Worm (Caenorhabditis elegans) whole organism, L3 larva: ENCODE data around the gene tgn-38.

Experiments used
- ZK546.5 ChIP-seq: sonication (generic microtip); optimal IDR thresholded peaks from 2 replicates; lab custom pipeline; 2017; ENCODE audit warnings: missing biosample characterization, missing genetic modification characterization
- ceh-16 ChIP-seq: sonication (generic microtip); optimal IDR thresholded peaks from 2 replicates; lab custom pipeline; 2017; ENCODE audit warnings: missing biosample characterization, missing genetic modification characterization
- ceh-28 ChIP-seq: fragments of 150-350 bp; optimal IDR thresholded peaks from 2 replicates; lab custom pipeline; 2014; ENCODE audit warnings: missing biosample characterization, missing genetic modification reagents, missing genetic modification characterization
- daf-12 ChIP-seq: fragments of 150-350 bp; optimal IDR thresholded peaks from 2 replicates; lab custom pipeline; 2014; ENCODE audit warnings: missing biosample characterization, missing genetic modification reagents, missing genetic modification characterization
- egl-5 ChIP-seq: fragments of 150-350 bp; optimal IDR thresholded peaks from 2 replicates; lab custom pipeline; 2017; ENCODE audit warnings: missing biosample characterization, missing genetic modification reagents, missing genetic modification characterization, inconsistent platforms
- elt-1 ChIP-seq: fragments of 150-350 bp; optimal IDR thresholded peaks from 2 replicates; lab custom pipeline; 2014; ENCODE audit warnings: missing biosample characterization, missing genetic modification characterization
- elt-2 ChIP-seq: sonication (generic microtip); optimal IDR thresholded peaks from 2 replicates; lab custom pipeline; 2016; ENCODE audit warnings: missing genetic modification reagents, mild to moderate bottlenecking, missing genetic modification characterization, missing compliant biosample characterization
- elt-3 ChIP-seq, 3 experiments: fragments of 150-350 bp in 1 of 3; sonication (generic microtip) in 2 of 3; optimal IDR thresholded peaks; 2 replicates in 2 of 3; 4 replicates in 1 of 3; lab custom pipeline; 2014 to 2017; ENCODE audit warnings: missing biosample characterization in 3 of 3, missing genetic modification characterization in 3 of 3
- eor-1 ChIP-seq, 2 experiments: fragments of 150-350 bp; optimal IDR thresholded peaks; 2 replicates each; lab custom pipeline; 2014 to 2018; ENCODE audit warnings: missing biosample characterization in 2 of 2, missing genetic modification characterization in 2 of 2
- fkh-10 ChIP-seq: sonication (generic microtip); optimal IDR thresholded peaks from 2 replicates; lab custom pipeline; 2017; ENCODE audit warnings: missing biosample characterization, missing genetic modification reagents, missing genetic modification characterization
- fos-1 ChIP-seq: fragments of 150-350 bp; optimal IDR thresholded peaks from 2 replicates; lab custom pipeline; 2014; ENCODE audit warnings: missing biosample characterization, missing genetic modification characterization
- lin-15B ChIP-seq: fragments of 150-350 bp; optimal IDR thresholded peaks from 2 replicates; lab custom pipeline; 2014; ENCODE audit warnings: missing biosample characterization, missing genetic modification characterization
- lin-39 ChIP-seq: fragments of 150-350 bp; optimal IDR thresholded peaks from 2 replicates; lab custom pipeline; 2018; ENCODE audit warnings: missing biosample characterization, missing genetic modification reagents, missing genetic modification characterization
- mdl-1 ChIP-seq: fragments of 150-350 bp; optimal IDR thresholded peaks from 2 replicates; lab custom pipeline; 2014; ENCODE audit warnings: missing biosample characterization, missing genetic modification characterization
- mml-1 ChIP-seq: fragments of 150-350 bp; sonication (generic microtip); optimal IDR thresholded peaks from 3 replicates; lab custom pipeline; 2014; ENCODE audit warnings: missing biosample characterization, missing genetic modification characterization
- nfya-1 ChIP-seq: sonication (generic microtip); optimal IDR thresholded peaks from 2 replicates; lab custom pipeline; 2017; ENCODE audit warnings: missing genetic modification characterization, mild to moderate bottlenecking, missing compliant biosample characterization, antibody characterized with exemption, moderate library complexity; ENCODE audit not compliant: insufficient read depth
- nhr-11 ChIP-seq: fragments of 150-350 bp; optimal IDR thresholded peaks from 2 replicates; lab custom pipeline; 2014; ENCODE audit warnings: missing biosample characterization, missing genetic modification characterization
- nhr-23 ChIP-seq: fragments of 150-350 bp; optimal IDR thresholded peaks from 2 replicates; lab custom pipeline; 2014; ENCODE audit warnings: missing biosample characterization, missing genetic modification reagents, missing genetic modification characterization
- nhr-237 ChIP-seq: fragments of 150-350 bp; optimal IDR thresholded peaks from 2 replicates; lab custom pipeline; 2014; ENCODE audit warnings: missing biosample characterization, missing genetic modification characterization
- nhr-25 ChIP-seq: sonication (generic microtip); optimal IDR thresholded peaks from 2 replicates; lab custom pipeline; 2017; ENCODE audit warnings: missing biosample characterization, missing genetic modification characterization
- nhr-28 ChIP-seq: fragments of 150-350 bp; optimal IDR thresholded peaks from 2 replicates; lab custom pipeline; 2014; ENCODE audit warnings: missing biosample characterization, missing genetic modification characterization
- nhr-43 ChIP-seq: sonication (generic microtip); optimal IDR thresholded peaks from 2 replicates; lab custom pipeline; 2016; ENCODE audit warnings: mild to moderate bottlenecking, missing genetic modification characterization, missing compliant biosample characterization; ENCODE audit not compliant: poor library complexity, severe bottlenecking
- nhr-67 ChIP-seq: fragments of 150-350 bp; optimal IDR thresholded peaks from 2 replicates; lab custom pipeline; 2014; ENCODE audit warnings: missing biosample characterization, missing genetic modification characterization
- pha-4 ChIP-seq: fragments of 150-350 bp; optimal IDR thresholded peaks from 2 replicates; lab custom pipeline; 2014; ENCODE audit warnings: missing biosample characterization, missing genetic modification reagents, missing genetic modification characterization
- unc-39 ChIP-seq: sonication (generic microtip); optimal IDR thresholded peaks from 4 replicates; lab custom pipeline; 2017; ENCODE audit warnings: missing biosample characterization, missing genetic modification characterization
- unc-62 ChIP-seq: fragments of 150-350 bp; sonication (generic microtip); optimal IDR thresholded peaks from 4 replicates; lab custom pipeline; 2014; ENCODE audit warnings: missing biosample characterization, missing genetic modification reagents, missing genetic modification characterization
- zag-1 ChIP-seq: fragments of 150-350 bp; optimal IDR thresholded peaks from 2 replicates; lab custom pipeline; 2014; ENCODE audit warnings: missing biosample characterization, missing genetic modification characterization

The tgn-38 gene

ce11 chrIV:12021360-12021759, 7.6 kb downstream of the tgn-38 start:
- TF ChIP-seq nhr-25 (tag; lab: Kevin White, UChicago) (peak; percentile 92), nfya-1 (tag; lab: Kevin White, UChicago) (no peak), nhr-43 (tag; lab: Kevin White, UChicago) (peak; percentile 73), elt-1 (peak; percentile 89)
- TF ChIP-seq, all 47 proteins: peak for 3

ce11 chrIV:12018920-12019319, 10.1 kb downstream of the tgn-38 start:
- peak; percentile 10 for TF ChIP-seq nhr-43 (tag; lab: Kevin White, UChicago)
- TF ChIP-seq pha-4 = no peak
- TF ChIP-seq ceh-16 (tag; lab: Kevin White, UChicago) = no peak
- peak; percentile 80 for TF ChIP-seq nhr-25 (tag; lab: Kevin White, UChicago)

- TF ChIP-seq mdl-1 (tag; lab: Kevin White, UChicago) (no peak), mml-1 (tag; lab: Kevin White, UChicago) (no peak), nhr-67 (tag; lab: Kevin White, UChicago) (no peak), elt-1 (no peak), fos-1 (no peak)
These were observed 13.4 kb downstream of the tgn-38 start, which contains the start of gene lips-6 for ce11 chrIV:12015586-12015985. TSS of gene lips-6 (minus strand) at chrIV:12015686.

- TF ChIP-seq ZK546.5 (tag; lab: Kevin White, UChicago) = no peak
- no peak for TF ChIP-seq eor-1 (tag; optimal IDR thresholded peaks at IDR 0.05; lab: Kevin White, UChicago)
- TF ChIP-seq ceh-16 (tag; lab: Kevin White, UChicago) = no peak
- TF ChIP-seq nhr-28 (tag; lab: Kevin White, UChicago) = no peak
- TF ChIP-seq, all 47 proteins: peak for 0
These were observed 15.9 kb downstream of the tgn-38 start, which contains the start of gene spe-17 for ce11 chrIV:12013120-12013519. TSS of gene spe-17 (plus strand) at chrIV:12013420.

ce11 chrIV:12012439-12013003, 16.5 kb downstream of the tgn-38 start:
- peak; percentile 44 for TF ChIP-seq nfya-1 (tag; lab: Kevin White, UChicago)
- peak; percentile 61 for TF ChIP-seq unc-62 (GFP tag; lab: Kevin White, UChicago)
- peak; percentile 9 for TF ChIP-seq nhr-11
- peak; percentile 65 for TF ChIP-seq lin-39
- TF ChIP-seq nhr-23 (tag; lab: Kevin White, UChicago) = no peak

- TF ChIP-seq unc-39 (no peak), nhr-11 (no peak), elt-3 (tag; optimal IDR thresholded peaks at IDR 0.05; lab: Kevin White, UChicago) (no peak), ceh-16 (tag; lab: Kevin White, UChicago) (no peak), nhr-28 (tag; lab: Kevin White, UChicago) (no peak), nhr-237 (tag; lab: Kevin White, UChicago) (no peak)
These were observed 18.1 kb downstream of the tgn-38 start, which contains the start of the genes ZK617.26 and unc-22 for ce11 chrIV:12010859-12011258. TSS of gene ZK617.26 (minus strand) at chrIV:12010959. TSS of gene unc-22 (minus strand) at chrIV:12011007.

ce11 chrIV:12010377-12010776, 18.6 kb downstream of the tgn-38 start:
- TF ChIP-seq ZK546.5 (tag; lab: Kevin White, UChicago) (no peak), nfya-1 (tag; lab: Kevin White, UChicago) (peak; percentile 23)
- TF ChIP-seq, all 47 proteins: peak for 1

- TF ChIP-seq zag-1 (tag; lab: Kevin White, UChicago) (no peak), nhr-23 (tag; lab: Kevin White, UChicago) (no peak), daf-12 (tag; lab: Kevin White, UChicago) (no peak), eor-1 (tag; optimal IDR thresholded peaks at IDR 0.05; lab: Kevin White, UChicago) (no peak), fkh-10 (GFP tag; lab: Kevin White, UChicago) (no peak), elt-2 (tag; lab: Kevin White, UChicago) (no peak), lin-15B (tag; lab: Kevin White, UChicago) (no peak), nhr-43 (tag; lab: Kevin White, UChicago) (no peak), egl-5 (tag; lab: Kevin White, UChicago) (no peak), ceh-28 (tag; lab: Kevin White, UChicago) (no peak)
These were observed 19.8 kb downstream of the tgn-38 start for ce11 chrIV:12009046-12009674.
